Fruit fly (Drosophila melanogaster): ENCODE measurements around the gene gzl.

The gzl gene

dm6 chr3R:6382733-6383465 is at the start of gene gzl:
gzl (plus strand) TSS chr3R:6382914.
- TF ChIP-seq pan (optimal IDR thresholded peaks at IDR 0.05) (no peak), EcR (GFP tag; optimal IDR thresholded peaks at IDR 0.05) (no peak), usp (GFP tag; optimal IDR thresholded peaks at IDR 0.05) (no peak), psq (optimal IDR thresholded peaks at IDR 0.05) (no peak), Dll (optimal IDR thresholded peaks at IDR 0.05) (no peak), CG8478 (optimal IDR thresholded peaks at IDR 0.05) (peak; percentile 50)

dm6 chr3R:6334906-6335433 is 47.7 kb upstream of the gzl start, which contains the start of gene Osi19:
Osi19 (plus strand) TSS chr3R:6335362.
- no peak for TF ChIP-seq psq (optimal IDR thresholded peaks at IDR 0.05)
- no peak for TF ChIP-seq Dll (optimal IDR thresholded peaks at IDR 0.05)
- no peak for TF ChIP-seq usp (GFP tag; optimal IDR thresholded peaks at IDR 0.05)
- TF ChIP-seq EcR (GFP tag; optimal IDR thresholded peaks at IDR 0.05), result no peak
- no peak for TF ChIP-seq CG8478 (optimal IDR thresholded peaks at IDR 0.05)
- TF ChIP-seq pan (optimal IDR thresholded peaks at IDR 0.05), result no peak

dm6 chr3R:6337397-6337796 is 45.3 kb upstream of the gzl start:
- TF ChIP-seq psq (optimal IDR thresholded peaks at IDR 0.05) (no peak), pan (optimal IDR thresholded peaks at IDR 0.05) (no peak), CG8478 (optimal IDR thresholded peaks at IDR 0.05) (no peak), usp (GFP tag; optimal IDR thresholded peaks at IDR 0.05) (no peak), Dll (optimal IDR thresholded peaks at IDR 0.05) (no peak), EcR (GFP tag; optimal IDR thresholded peaks at IDR 0.05) (no peak)

dm6 chr3R:6339795-6340194 is 42.9 kb upstream of the gzl start, which contains the start of gene Osi20:
Osi20 (plus strand) TSS chr3R:6340095.
- no peak for TF ChIP-seq CG8478 (optimal IDR thresholded peaks at IDR 0.05)
- TF ChIP-seq psq (optimal IDR thresholded peaks at IDR 0.05), result no peak
- TF ChIP-seq EcR (GFP tag; optimal IDR thresholded peaks at IDR 0.05), result no peak
- TF ChIP-seq Dll (optimal IDR thresholded peaks at IDR 0.05), result no peak
- no peak for TF ChIP-seq pan (optimal IDR thresholded peaks at IDR 0.05)

- TF ChIP-seq psq (optimal IDR thresholded peaks at IDR 0.05), result no peak
- no peak for TF ChIP-seq CG8478 (optimal IDR thresholded peaks at IDR 0.05)
- no peak for TF ChIP-seq EcR (GFP tag; optimal IDR thresholded peaks at IDR 0.05)
- no peak for TF ChIP-seq pan (optimal IDR thresholded peaks at IDR 0.05)
- no peak for TF ChIP-seq usp (GFP tag; optimal IDR thresholded peaks at IDR 0.05)
- no peak for TF ChIP-seq Dll (optimal IDR thresholded peaks at IDR 0.05)
These were observed 41.0 kb upstream of the gzl start, which contains the start of gene CG17917 for dm6 chr3R:6341668-6342067. CG17917 (plus strand) TSS chr3R:6341968.

dm6 chr3R:6342702-6343101 is 40.0 kb upstream of the gzl start, which contains the start of gene CG10298:
CG10298 (plus strand) TSS chr3R:6343002.
- TF ChIP-seq CG8478 (optimal IDR thresholded peaks at IDR 0.05) (no peak), EcR (GFP tag; optimal IDR thresholded peaks at IDR 0.05) (no peak), pan (optimal IDR thresholded peaks at IDR 0.05) (no peak), usp (GFP tag; optimal IDR thresholded peaks at IDR 0.05) (no peak), psq (optimal IDR thresholded peaks at IDR 0.05) (no peak), Dll (optimal IDR thresholded peaks at IDR 0.05) (no peak)

- TF ChIP-seq Dll (optimal IDR thresholded peaks at IDR 0.05) (no peak), usp (GFP tag; optimal IDR thresholded peaks at IDR 0.05) (no peak), psq (optimal IDR thresholded peaks at IDR 0.05) (no peak), CG8478 (optimal IDR thresholded peaks at IDR 0.05) (no peak), EcR (GFP tag; optimal IDR thresholded peaks at IDR 0.05) (no peak), pan (optimal IDR thresholded peaks at IDR 0.05) (no peak)
These were observed 39.1 kb upstream of the gzl start, which contains the start of gene CG17919 for dm6 chr3R:6343396-6344239. CG17919 (plus strand) TSS chr3R:6344029.

dm6 chr3R:6345814-6346213 is 36.9 kb upstream of the gzl start, which contains the start of the genes SmD2 and CG18048:
SmD2 (minus strand) TSS chr3R:6345911.
CG18048 (plus strand) TSS chr3R:6346111.
- no peak for TF ChIP-seq pan (optimal IDR thresholded peaks at IDR 0.05)
- no peak for TF ChIP-seq Dll (optimal IDR thresholded peaks at IDR 0.05)
- TF ChIP-seq CG8478 (optimal IDR thresholded peaks at IDR 0.05), result no peak
- TF ChIP-seq psq (optimal IDR thresholded peaks at IDR 0.05), result no peak
- no peak for TF ChIP-seq usp (GFP tag; optimal IDR thresholded peaks at IDR 0.05)
- no peak for TF ChIP-seq EcR (GFP tag; optimal IDR thresholded peaks at IDR 0.05)

dm6 chr3R:6348943-6349342 is 33.8 kb upstream of the gzl start, which contains the start of gene Hr83:
Hr83 (plus strand) TSS chr3R:6349243.
- TF ChIP-seq psq (optimal IDR thresholded peaks at IDR 0.05), result no peak
- TF ChIP-seq EcR (GFP tag; optimal IDR thresholded peaks at IDR 0.05), result no peak

- TF ChIP-seq EcR (GFP tag; optimal IDR thresholded peaks at IDR 0.05), result no peak
- TF ChIP-seq pan (optimal IDR thresholded peaks at IDR 0.05), result no peak
These were observed 32.0 kb upstream of the gzl start, which contains the start of gene Pak for dm6 chr3R:6350755-6351154. Pak (plus strand) TSS chr3R:6350896.

dm6 chr3R:6351181-6351580 is 31.5 kb upstream of the gzl start:
- TF ChIP-seq usp (GFP tag; optimal IDR thresholded peaks at IDR 0.05) (no peak), Dll (optimal IDR thresholded peaks at IDR 0.05) (peak; percentile 23)
